Fruit fly (Drosophila melanogaster) ovary, adult (tissue): ENCODE measurements around the gene CG9356.

ENCODE experiments used
- CG17801 ChIP-seq: fragments of 200-800 bp; optimal IDR thresholded peaks from 2 replicates; lab custom pipeline; 2019; ENCODE audit warnings: missing biosample characterization, mild to moderate bottlenecking, missing genetic modification characterization, moderate library complexity; ENCODE audit not compliant: partially characterized antibody

CG9356 gene

DNA sequence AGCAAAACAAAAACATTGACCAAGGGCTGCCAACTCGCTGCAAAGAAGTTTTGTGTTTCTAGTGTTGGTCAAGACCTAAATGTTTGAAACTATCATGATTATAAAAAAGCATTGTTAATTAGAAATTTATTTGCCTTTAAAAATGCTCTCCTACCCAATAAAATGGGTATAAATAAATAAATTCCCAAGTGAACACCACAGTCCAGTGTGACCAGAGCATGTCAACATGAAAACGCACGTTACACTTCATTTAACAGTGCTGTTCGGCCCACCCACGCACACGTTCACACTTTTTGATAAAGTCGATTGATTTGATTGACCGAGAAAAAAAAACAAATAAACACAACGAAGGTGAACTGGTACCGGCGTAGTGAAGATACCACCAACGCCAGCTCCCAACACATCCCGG lies at the start of gene CG9356, which contains the start of the genes BBIP1 and CG8135:
CG9356 (minus strand) TSS at position 166 of the 409 bp plus-strand sequence.
BBIP1 (plus strand) TSS at position 282 of the 409 bp plus-strand sequence.
CG8135 (plus strand) TSS at position 282 of the 409 bp plus-strand sequence.
- TF ChIP-seq CG17801 (GFP tag; lab: Kevin White, UChicago), result peak; percentile 79

DNA sequence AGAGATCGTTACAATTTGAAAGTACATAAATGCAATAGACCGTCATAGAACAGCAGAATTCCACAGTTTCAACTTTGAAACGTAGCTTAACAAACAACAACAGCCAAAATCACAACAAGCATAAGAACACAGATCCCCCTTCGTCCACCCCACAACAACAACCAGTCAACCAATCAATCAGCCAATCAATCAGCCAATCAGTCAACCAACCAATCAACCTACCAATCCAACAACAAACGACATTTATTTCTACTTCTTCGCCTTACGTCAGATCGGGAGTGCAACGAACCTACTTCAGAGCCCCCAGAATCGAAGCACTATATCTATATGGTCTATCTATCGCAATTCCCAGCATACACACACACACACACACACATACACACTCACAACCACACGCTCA lies 46.6 kb upstream of the CG9356 start:
- no peak for TF ChIP-seq CG17801 (GFP tag; lab: Kevin White, UChicago)

DNA sequence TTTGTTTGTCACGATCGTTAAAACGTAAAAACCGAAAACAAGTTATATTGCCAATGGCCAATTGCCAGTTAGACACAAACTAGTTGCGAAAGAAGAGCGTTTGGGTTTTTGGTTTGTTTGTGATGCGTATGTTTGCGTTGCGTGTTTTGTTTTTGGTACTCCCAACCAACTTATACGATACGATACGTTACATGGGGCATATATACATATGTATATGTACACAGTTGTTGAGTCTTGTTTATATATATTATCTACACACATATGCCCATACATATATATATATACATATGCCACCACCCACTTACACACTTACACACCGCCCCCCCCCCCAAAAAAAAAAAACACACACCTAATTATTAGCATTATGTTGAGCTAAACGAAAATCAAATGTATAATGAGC lies 44.3 kb upstream of the CG9356 start:
- TF ChIP-seq CG17801 (GFP tag; lab: Kevin White, UChicago), result no peak

DNA sequence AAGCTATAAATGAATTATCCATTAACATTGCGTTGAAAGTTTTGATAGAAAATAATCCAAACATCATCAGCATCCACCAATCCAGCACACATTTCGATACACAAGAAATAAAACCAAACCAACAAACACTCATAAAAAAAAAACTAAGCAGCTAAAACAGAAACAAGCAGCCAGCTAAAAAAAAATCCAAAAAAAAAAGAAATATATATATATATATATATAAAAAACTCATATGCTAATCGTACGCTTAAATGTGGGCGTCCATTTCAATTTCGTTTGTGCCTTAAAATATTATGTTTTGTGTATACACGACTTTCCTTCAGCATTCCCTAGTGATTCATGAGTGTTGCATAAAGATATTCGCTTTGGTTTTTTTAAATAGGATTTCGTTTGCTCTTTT lies 37.9 kb upstream of the CG9356 start:
- TF ChIP-seq CG17801 (GFP tag; lab: Kevin White, UChicago), result no peak

DNA sequence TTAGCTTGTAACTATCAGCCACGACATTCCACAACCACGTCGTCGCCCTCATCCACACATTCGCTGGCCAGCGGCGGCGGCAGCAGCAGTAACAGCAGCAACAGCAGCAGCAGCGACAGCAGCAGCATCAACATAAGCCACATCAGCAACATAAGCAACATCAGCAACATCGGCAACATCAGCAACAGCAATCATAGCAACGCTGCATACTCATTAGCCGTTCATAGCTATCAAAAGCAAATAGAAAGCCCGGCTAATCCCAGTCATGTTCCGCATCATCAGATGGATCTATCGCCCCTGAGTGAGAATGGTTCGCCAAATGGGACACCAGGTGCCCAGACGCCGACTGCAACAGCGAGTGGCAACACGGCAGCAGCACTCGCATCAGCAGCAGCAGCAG lies 37.1 kb upstream of the CG9356 start:
- TF ChIP-seq CG17801 (GFP tag; lab: Kevin White, UChicago), result no peak

DNA sequence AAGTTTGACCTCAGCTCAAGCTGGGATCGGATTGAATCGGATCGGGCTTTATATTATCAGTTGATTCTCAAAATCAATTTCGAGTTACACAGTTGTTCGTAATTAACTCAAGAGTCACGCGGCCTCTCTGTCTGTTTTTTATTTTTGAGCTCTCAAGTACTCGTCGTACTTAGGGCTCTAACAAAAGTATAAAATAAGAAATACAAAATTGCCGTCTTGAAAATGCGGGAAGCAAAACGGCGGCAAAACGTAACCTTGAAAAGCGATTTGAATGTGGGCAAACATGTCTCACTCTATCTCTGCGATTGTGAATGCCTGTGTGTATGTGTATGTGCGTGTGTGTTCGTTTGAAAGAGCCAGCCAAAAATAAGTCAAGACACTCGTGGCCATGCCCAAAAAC lies 33.5 kb upstream of the CG9356 start:
- no peak for TF ChIP-seq CG17801 (GFP tag; lab: Kevin White, UChicago)

DNA sequence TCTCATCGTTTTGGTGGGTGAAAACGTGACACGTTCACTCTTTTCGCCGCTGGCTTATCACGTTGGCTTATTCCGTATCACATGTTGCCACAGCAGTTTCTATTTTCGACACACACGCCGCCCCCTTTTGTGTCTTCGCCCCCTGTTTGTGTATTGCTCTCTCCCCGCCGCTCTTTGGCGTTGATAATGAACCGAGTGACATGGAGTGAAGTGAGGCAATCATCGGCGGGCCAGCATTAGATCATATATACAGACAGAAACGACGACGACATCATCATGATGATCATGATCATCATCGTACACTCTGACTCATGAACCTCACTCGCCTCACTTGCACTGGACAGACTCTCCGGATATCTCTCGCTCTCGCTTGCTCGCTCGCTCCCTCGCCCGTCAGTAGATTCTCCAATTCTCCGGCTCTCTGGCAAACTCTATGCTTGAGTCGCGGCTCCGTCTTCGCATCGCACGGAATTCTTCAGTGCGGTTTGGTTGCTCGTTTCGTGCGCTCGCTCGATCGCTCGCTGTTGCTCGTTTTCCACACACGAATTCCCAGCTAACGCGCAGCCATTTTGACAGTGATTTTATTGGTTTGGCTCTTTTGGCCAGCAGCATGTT lies 32.4 kb upstream of the CG9356 start:
- peak; percentile 4 for TF ChIP-seq CG17801 (GFP tag; lab: Kevin White, UChicago)

DNA sequence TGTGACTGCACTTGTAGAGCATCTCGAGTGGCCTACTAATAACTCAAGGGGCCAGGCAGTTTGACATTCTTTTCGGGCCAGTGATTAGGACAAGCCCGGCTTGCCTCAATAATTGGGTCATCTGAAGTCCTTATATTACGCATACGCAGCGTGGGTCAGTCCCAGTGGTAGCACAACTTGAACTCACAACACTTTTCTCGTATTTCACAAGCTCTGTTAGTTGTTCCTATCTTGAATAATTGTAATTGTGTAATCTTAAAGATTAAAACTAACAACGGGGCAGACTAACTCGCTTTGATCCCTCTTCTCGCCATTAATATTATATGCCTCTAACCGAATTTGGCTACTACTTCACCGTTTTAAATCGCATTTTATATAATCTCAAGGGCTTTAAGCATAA lies 31.8 kb upstream of the CG9356 start:
- TF ChIP-seq CG17801 (GFP tag; lab: Kevin White, UChicago), result no peak

DNA sequence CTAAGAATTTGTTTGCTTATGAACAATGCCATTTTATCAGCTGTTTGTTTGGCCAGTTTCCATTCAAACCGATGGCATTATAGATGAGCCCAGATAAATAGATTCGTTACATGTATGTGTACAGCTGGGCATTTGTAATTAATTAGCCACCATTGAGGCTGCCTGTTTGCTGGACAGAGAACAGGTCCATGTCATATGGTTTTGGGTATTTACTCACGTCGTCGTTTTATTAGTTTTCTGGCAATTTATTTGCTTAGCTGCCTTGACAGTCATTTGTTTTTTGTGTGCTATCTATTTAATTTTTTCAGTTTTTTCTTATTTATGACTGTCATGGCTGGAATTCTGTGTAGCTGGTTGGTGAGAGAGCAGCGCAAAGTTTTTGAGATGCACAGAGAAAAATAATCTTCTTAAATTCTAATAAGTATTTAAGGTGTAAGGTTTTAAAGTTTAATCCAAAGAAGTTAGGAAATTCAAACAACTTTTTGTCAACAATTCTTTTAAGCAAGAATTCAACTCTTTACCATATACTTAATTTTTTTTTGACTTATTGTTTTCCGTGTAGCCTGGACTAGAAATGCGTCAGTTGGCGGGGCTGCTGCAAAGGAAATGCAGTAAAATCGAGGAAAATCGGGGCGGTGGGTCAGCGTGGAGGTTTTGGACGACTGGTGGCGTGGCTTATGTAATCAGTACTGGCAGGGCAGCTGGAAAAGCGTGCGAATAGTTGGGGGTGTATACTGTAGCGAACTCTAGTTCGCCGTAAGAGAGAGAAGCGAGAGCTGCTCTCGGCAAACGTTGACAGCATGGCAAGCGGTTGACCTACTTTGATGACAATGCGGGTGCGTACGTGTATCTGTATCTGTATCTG lies 30.7 kb upstream of the CG9356 start:
- TF ChIP-seq CG17801 (GFP tag; lab: Kevin White, UChicago), result no peak

DNA sequence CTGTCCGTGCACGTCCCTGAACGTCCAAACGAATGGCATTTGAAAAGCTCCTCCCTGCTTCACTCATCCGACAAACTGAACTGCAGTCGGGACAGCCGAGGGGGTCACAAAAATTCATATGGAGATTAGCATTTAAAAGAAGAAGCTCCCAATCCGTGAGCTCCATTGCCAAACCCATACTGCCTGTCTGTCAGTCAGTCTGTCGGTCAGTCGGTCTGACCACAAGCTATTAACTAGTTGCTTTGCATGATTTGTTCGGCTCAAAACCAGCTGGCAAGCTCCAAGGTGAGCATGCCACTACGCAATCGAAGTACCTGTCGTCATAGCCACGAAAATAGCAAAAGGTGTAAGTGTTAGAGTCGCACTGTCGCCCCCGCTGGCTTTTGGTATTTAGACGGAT lies 29.7 kb upstream of the CG9356 start:
- no peak for TF ChIP-seq CG17801 (GFP tag; lab: Kevin White, UChicago)

DNA sequence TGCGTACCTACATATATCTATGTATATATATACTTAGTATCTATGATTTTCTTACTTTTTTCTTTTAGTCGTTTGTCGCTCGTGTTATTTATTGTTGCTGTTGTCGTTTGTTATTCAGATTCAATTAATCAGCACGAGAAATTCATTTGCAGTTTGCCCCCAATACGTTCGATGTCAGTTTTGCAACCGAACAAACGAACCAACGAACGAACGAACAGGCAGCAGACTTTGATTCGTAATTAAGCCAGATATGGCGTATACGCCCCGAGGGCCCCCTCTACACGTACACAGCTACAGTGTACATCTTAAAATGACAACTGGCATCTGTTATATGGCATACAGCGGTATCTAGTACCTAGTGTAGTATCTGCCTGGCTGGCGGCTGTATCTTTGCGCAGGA lies 29.2 kb upstream of the CG9356 start:
- no peak for TF ChIP-seq CG17801 (GFP tag; lab: Kevin White, UChicago)

DNA sequence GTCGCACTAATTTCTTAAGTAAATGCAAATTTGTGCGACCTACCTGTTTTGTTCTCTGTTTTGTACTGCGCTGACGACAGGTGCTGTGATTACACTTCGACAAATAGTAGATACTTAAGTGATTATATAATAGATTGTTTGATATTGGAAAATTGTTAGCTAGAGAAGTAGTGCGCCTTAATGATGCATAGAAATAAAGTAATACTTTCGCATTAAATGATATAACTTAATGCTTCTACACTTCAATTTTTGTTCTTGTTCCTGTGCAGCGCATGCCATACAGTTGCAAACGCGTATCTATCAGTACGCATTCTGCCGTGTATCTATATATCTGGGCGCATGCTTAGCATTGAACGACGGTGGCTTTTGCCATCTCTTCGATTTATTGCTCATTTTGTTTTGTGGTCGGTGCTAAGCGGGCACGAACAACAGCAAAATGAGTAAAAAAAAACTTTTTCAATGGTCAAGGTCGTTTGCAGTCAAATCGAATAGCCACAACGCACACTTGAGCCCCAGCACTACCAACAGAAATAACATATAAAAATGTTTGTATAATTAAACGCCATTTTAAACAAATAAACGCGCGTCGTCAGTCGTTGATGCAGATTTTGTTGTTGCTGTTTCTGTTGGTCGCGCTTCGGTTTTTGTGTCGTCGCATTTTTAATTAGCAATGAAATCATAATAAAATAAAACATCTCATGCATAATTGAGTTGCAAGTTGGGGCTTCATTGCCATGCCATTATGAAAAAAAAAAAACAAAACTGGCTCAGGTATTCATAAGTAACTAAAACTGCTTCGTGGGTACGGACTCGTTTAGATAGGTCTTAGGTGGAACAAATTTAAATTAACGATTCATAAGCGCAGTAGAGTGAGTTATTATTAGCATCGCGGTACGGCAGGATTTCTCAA lies 26.5 kb upstream of the CG9356 start:
- no peak for TF ChIP-seq CG17801 (GFP tag; lab: Kevin White, UChicago)

DNA sequence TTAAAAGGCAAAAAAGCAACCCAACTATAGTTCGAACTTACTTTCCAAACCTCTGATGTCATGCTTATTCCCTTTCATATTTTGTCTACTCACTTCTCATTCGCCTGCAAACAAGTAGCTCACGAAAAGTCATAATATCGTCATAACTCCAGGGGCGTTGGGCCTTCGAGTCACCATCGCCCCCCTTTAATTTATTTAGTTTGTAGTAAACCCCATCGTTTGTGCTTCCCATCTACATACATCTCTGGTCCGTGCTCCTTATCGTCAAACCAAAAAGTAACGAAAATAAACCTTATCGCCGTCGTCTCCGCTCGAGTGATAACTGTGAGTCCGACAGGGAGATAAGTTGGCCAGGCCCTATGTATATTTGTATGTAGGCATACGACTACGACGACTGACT lies 24.9 kb upstream of the CG9356 start:
- TF ChIP-seq CG17801 (GFP tag; lab: Kevin White, UChicago), result peak; percentile 22

DNA sequence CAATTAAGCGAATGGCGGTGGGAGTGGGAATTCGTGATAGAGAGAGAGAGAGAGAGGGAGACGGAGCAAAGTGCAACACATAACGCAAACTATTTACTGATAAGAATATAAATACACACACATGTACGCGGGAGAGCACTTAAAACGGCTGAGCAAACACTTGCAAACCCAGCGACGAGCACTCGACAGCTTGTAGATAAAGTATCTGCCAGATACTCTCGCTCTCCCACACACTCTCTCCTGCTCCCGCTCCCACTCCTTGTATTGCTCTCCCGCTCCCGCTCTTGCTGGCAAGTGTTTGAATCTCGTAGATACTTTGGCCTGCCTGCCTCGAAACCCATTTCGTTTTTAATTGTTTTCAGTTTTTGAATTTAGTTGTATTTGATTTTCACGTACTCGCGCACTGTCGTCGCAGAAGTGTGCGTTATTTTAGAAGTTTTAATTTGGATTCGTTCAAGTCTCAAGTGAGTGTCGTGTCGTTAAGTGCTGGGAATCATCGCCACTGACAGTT lies 24.2 kb upstream of the CG9356 start:
- TF ChIP-seq CG17801 (GFP tag; lab: Kevin White, UChicago), result peak; percentile 10

DNA sequence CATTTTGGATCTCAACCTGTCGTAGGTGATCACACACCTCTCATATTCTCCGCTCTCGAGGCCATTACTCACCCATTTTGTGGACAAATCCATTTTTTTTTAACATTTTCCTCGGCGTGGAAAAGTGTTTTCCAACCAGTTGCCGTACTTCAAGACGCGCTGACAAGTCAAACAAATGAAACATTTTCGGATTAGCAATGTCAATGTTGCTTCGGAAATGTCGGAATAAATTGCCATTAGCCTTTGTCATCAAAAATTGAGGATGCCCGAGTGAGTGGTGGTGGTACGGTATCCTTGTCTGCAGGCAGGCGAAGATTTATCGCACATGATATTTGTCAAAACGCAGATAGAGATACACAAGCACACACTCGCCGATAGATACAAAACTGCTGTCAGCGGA lies 23.3 kb upstream of the CG9356 start:
- no peak for TF ChIP-seq CG17801 (GFP tag; lab: Kevin White, UChicago)
